Fruit fly (Drosophila melanogaster) whole organism, prepupa: Measurements from ENCODE around the gene rho.

Source experiments
- Blimp-1 ChIP-seq: fragments of 200-800 bp; sonication (Bioruptor generic); optimal IDR thresholded peaks from 3 replicates; lab custom pipeline; 2017; ENCODE audit warnings: missing biosample characterization, missing genetic modification characterization, mild to moderate bottlenecking, moderate library complexity, missing genetic modification reagents
- OdsH ChIP-seq: fragments of 200-800 bp; sonication (Bioruptor generic); optimal IDR thresholded peaks from 3 replicates; lab custom pipeline; 2016; ENCODE audit warnings: missing biosample characterization, missing genetic modification characterization
- cyc ChIP-seq: fragments of 200-800 bp; sonication (Bioruptor generic); optimal IDR thresholded peaks from 3 replicates; lab custom pipeline; 2016; ENCODE audit warnings: missing biosample characterization, missing genetic modification characterization

DNA sequence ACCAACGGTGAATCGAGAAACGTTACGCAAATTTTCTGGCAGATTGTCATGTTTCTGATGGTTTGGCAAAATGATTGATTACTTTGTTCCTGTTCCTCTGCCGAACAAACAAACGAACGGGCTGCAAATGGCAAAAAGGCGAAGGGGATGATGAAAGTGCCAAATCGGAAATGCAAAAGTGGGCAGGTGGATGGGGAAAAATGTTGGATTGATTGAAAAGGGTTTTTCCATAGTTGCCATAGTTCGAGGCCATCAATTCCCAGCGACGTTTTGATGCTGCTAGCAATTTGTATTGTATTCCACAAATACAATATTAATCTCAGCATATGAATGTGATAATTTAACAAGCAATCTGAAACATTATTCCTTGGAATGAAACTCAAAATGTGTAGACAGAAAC is 47.7 kb upstream of the rho start, which contains the start of gene FucTD:
- TF ChIP-seq cyc (GFP tag; lab: Kevin White, UChicago) (no peak), OdsH (GFP tag; lab: Kevin White, UChicago) (no peak), Blimp-1 (GFP tag; lab: Kevin White, UChicago) (no peak)
